Worm (Caenorhabditis elegans): ENCODE measurements around the gene srw-138.
"Not testable (repeated sequence)": the region's sequence is repeated elsewhere in the genome, so short reads cannot be mapped to it uniquely, and the experiment has no call there.

The srw-138 gene

DNA sequence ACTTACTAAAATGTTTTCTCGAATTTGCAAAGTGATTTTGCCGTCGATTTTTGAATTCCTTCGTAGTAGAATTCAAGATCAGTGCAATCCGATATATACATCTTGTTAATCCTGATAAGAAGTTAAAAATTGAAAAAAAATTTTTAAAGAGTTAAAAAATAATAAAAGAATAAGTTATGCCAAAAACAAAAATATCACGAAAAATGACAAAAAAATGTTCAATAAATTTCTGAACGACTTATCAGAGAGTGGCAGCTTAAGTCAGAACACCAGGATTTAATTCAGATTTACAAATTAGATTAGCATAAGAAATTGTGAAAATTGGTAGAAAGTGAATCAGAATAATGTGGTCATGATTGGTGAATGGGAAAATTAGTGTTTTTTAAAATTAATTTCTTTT, 10.8 kb downstream of the srw-138 start, which contains the start of gene srw-122:
TSS of gene srw-122 (minus strand) at position 101 of the 400 bp plus-strand sequence.
- not testable (repeated sequence) for TF ChIP-seq cog-1 (tag; optimal IDR thresholded peaks at IDR 0.05); T22C8.4 (GFP tag; IDR thresholded peaks at IDR 0.05); med-1 (GFP tag; optimal IDR thresholded peaks at IDR 0.05; ENCODE audit: insufficient read depth)

ce11 chrV:2945602-2946001, 17.3 kb downstream of the srw-138 start, which contains the start of gene srh-87:
Gene srh-87, minus strand, starts transcription at chrV:2945702.
- TF ChIP-seq cog-1 (tag; optimal IDR thresholded peaks at IDR 0.05) (no peak), T22C8.4 (GFP tag; IDR thresholded peaks at IDR 0.05) (no peak), tab-1 (GFP tag; IDR thresholded peaks at IDR 0.05) (no peak), flt-1 (GFP tag; IDR thresholded peaks at IDR 0.05) (no peak), med-1 (GFP tag; optimal IDR thresholded peaks at IDR 0.05; ENCODE audit: insufficient read depth) (no peak), ref-1 (GFP tag; conservative IDR thresholded peaks at IDR 0.05) (no peak), ztf-23 (GFP tag; IDR thresholded peaks at IDR 0.05) (no peak), ztf-29 (GFP tag; IDR thresholded peaks at IDR 0.05) (no peak), klf-2 (GFP tag; conservative IDR thresholded peaks at IDR 0.05) (no peak)

DNA sequence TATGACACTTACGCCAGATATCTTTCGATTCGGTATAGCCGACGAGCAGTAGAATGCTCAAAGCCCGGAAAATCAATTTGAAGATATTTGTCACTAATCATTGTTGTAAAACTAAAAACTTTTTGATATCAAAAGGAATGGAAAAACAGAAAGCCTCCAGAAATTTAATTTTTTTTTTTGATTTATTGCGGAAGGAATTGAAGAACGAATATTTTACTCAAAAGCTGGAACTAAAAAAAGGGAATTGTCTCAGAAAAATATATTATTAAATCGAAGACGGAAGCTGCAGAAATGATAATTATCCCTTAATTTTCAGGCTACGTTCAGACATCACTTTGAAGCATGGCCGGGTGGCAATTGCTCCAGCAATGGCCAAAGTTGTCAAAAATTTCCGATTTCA, 19.0 kb downstream of the srw-138 start, which contains the start of gene srw-137:
TSS of gene srw-137 (minus strand) at position 101 of the 400 bp plus-strand sequence.
- TF ChIP-seq med-1 (GFP tag; optimal IDR thresholded peaks at IDR 0.05; ENCODE audit: insufficient read depth) (no peak), cog-1 (tag; optimal IDR thresholded peaks at IDR 0.05) (no peak)

DNA sequence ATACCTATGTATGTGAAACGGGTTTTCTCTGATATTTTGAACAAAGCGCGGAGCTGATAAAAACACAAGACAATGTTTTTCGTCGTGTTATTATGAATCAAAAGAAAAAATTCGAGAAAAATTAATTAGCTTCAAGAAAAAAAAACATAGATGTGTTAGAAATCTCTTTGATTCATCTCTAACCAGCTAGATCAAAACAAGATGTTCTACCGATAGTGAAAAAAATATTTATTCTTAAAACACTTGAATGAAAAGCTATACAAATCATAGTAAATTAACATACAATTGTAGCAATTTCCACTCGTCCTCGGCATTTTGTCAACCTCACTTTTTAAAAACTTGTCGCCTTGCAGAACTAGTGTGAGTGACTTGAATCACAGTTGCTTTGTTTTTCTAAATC, 20.6 kb downstream of the srw-138 start:
- TF ChIP-seq ztf-23 (GFP tag; IDR thresholded peaks at IDR 0.05) = no peak
- TF ChIP-seq ztf-29 (GFP tag; IDR thresholded peaks at IDR 0.05) = no peak
- no peak for TF ChIP-seq cog-1 (tag; optimal IDR thresholded peaks at IDR 0.05)
- no peak for TF ChIP-seq ref-1 (GFP tag; conservative IDR thresholded peaks at IDR 0.05)
- TF ChIP-seq flt-1 (GFP tag; IDR thresholded peaks at IDR 0.05) = no peak
- no peak for TF ChIP-seq tab-1 (GFP tag; IDR thresholded peaks at IDR 0.05)
- TF ChIP-seq klf-2 (GFP tag; conservative IDR thresholded peaks at IDR 0.05) = no peak
- TF ChIP-seq T22C8.4 (GFP tag; IDR thresholded peaks at IDR 0.05) = no peak
- TF ChIP-seq med-1 (GFP tag; optimal IDR thresholded peaks at IDR 0.05; ENCODE audit: insufficient read depth) = no peak

DNA sequence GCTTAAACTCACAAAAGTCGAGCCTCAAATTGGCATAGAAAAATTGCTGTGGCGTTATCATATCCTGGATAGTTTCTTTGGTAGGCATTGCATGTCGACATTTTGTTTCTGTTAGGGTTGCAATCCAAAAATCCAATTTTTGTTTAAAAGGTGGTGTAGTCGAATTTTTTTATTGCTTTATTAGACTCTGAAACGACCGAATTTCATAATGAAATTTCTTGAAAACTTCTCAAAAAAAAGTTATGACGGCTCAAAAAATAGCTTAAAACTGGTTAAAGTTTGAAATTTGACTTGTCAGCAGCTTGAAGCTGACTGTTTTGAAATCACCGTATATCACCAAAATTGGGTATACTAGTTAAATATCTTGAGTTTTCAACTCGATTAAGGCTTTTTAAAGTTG, 21.5 kb downstream of the srw-138 start, which contains the start of gene srw-143:
TSS of gene srw-143 (minus strand) at position 101 of the 400 bp plus-strand sequence.
- TF ChIP-seq flt-1 (GFP tag; IDR thresholded peaks at IDR 0.05) = no peak
- TF ChIP-seq T22C8.4 (GFP tag; IDR thresholded peaks at IDR 0.05) = no peak
- no peak for TF ChIP-seq ref-1 (GFP tag; conservative IDR thresholded peaks at IDR 0.05)
- TF ChIP-seq ztf-29 (GFP tag; IDR thresholded peaks at IDR 0.05) = no peak
- no peak for TF ChIP-seq tab-1 (GFP tag; IDR thresholded peaks at IDR 0.05)
- no peak for TF ChIP-seq cog-1 (tag; optimal IDR thresholded peaks at IDR 0.05)
- TF ChIP-seq ztf-23 (GFP tag; IDR thresholded peaks at IDR 0.05) = no peak
- no peak for TF ChIP-seq klf-2 (GFP tag; conservative IDR thresholded peaks at IDR 0.05)
- no peak for TF ChIP-seq med-1 (GFP tag; optimal IDR thresholded peaks at IDR 0.05; ENCODE audit: insufficient read depth)

DNA sequence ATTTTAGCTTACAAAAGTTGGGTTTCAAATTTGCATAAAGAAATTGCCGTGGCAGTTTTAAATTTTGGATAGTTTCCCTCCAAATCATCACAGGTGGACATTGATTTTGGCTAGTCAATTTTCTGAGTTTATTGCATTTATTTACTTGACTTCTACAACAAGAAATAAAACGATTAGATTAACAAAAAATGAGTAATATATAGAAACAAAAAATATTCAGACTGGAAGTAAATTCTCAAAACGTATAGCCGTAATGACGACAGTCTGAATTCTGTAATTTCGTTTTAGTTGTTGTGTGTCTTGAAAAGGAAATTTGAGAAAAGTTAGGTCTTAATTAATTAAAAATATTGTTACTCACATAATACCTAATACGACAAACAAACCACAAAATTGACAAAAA, 24.4 kb downstream of the srw-138 start, which contains the start of gene srw-141:
TSS of gene srw-141 (minus strand) at position 101 of the 400 bp plus-strand sequence.
- TF ChIP-seq T22C8.4 (GFP tag; IDR thresholded peaks at IDR 0.05) (no peak), flt-1 (GFP tag; IDR thresholded peaks at IDR 0.05) (no peak), ref-1 (GFP tag; conservative IDR thresholded peaks at IDR 0.05) (no peak), med-1 (GFP tag; optimal IDR thresholded peaks at IDR 0.05; ENCODE audit: insufficient read depth) (no peak), tab-1 (GFP tag; IDR thresholded peaks at IDR 0.05) (no peak), ztf-23 (GFP tag; IDR thresholded peaks at IDR 0.05) (no peak), ztf-29 (GFP tag; IDR thresholded peaks at IDR 0.05) (no peak), klf-2 (GFP tag; conservative IDR thresholded peaks at IDR 0.05) (no peak), cog-1 (tag; optimal IDR thresholded peaks at IDR 0.05) (no peak)

DNA sequence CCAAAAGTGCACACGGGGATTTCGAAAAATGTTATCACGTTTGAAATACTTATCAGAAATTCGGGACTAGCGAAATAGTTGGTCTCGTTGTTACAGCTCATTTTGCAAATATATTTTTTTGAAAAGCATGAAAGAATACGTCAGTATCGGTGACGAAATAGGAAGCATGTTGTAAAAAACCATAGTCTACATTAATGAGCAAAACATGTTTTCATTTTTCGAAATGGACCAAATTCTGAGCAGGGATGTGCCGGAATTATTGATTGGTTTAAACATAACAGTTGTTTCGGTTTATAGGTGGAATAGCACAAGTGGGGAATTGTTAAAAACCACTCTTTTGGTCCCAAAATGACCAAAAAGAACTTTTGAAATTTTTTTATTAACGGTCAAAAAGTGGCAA, 28.8 kb downstream of the srw-138 start, which contains the start of gene srh-247:
TSS of gene srh-247 (minus strand) at position 101 of the 400 bp plus-strand sequence.
- TF ChIP-seq flt-1 (GFP tag; IDR thresholded peaks at IDR 0.05) (no peak), ztf-29 (GFP tag; IDR thresholded peaks at IDR 0.05) (no peak), T22C8.4 (GFP tag; IDR thresholded peaks at IDR 0.05) (no peak), tab-1 (GFP tag; IDR thresholded peaks at IDR 0.05) (no peak), cog-1 (tag; optimal IDR thresholded peaks at IDR 0.05) (no peak), med-1 (GFP tag; optimal IDR thresholded peaks at IDR 0.05; ENCODE audit: insufficient read depth) (no peak), ztf-23 (GFP tag; IDR thresholded peaks at IDR 0.05) (no peak), klf-2 (GFP tag; conservative IDR thresholded peaks at IDR 0.05) (no peak), ref-1 (GFP tag; conservative IDR thresholded peaks at IDR 0.05) (no peak)

DNA sequence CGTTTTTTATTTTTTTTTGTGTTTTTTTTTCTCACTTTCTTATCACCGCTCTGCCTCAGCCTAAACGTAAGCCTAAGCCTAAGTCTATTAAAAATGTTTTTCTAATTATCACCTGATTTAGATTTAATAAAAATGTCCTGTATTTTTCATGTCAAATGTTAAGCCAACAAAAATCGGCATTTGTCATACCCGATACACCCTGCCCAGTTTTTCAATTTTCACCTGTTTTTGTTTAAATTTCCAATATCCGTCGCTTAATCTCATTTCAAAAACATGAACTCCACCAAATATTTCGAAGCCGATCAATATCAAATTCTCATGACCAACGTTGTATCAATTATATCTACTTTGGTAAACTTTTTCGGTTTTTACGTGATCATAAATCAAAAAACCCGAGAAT, 31.6 kb downstream of the srw-138 start, which contains the start of gene C31B8.1:
TSS of gene C31B8.1 (plus strand) at position 301 of the 400 bp plus-strand sequence.
- TF ChIP-seq flt-1 (GFP tag; IDR thresholded peaks at IDR 0.05) = no peak

DNA sequence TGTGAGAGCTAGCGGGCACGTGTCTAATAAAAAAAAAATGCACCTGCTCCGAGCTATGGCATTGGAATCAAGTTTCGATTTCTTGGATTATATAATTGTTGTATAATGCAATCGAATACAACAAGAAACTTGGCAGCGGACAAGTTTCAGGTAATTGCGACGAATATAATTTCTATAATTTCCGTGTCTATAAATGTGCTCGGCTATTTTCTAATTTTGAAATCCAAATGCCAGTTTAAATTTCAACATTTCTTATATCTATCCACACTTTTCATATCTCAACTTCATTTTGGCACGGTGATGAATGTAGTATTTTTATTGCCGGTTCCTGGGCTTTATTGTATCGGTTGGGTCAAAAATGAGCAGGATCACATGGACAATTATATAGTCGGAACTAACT, 33.1 kb downstream of the srw-138 start, which contains the start of gene C31B8.16:
TSS of gene C31B8.16 (plus strand) at position 301 of the 400 bp plus-strand sequence.
- TF ChIP-seq flt-1 (GFP tag; IDR thresholded peaks at IDR 0.05) (no peak), ztf-29 (GFP tag; IDR thresholded peaks at IDR 0.05) (no peak), tab-1 (GFP tag; IDR thresholded peaks at IDR 0.05) (no peak), ztf-23 (GFP tag; IDR thresholded peaks at IDR 0.05) (no peak), T22C8.4 (GFP tag; IDR thresholded peaks at IDR 0.05) (no peak), cog-1 (tag; optimal IDR thresholded peaks at IDR 0.05) (no peak), ref-1 (GFP tag; conservative IDR thresholded peaks at IDR 0.05) (no peak), med-1 (GFP tag; optimal IDR thresholded peaks at IDR 0.05; ENCODE audit: insufficient read depth) (no peak), klf-2 (GFP tag; conservative IDR thresholded peaks at IDR 0.05) (no peak)

ce11 chrV:2927553-2927952, 35.3 kb downstream of the srw-138 start, which contains the start of gene C31B8.12:
Gene C31B8.12, minus strand, starts transcription at chrV:2927653.
- TF ChIP-seq ref-1 (GFP tag; conservative IDR thresholded peaks at IDR 0.05) (no peak), klf-2 (GFP tag; conservative IDR thresholded peaks at IDR 0.05) (no peak)
